Worm (Caenorhabditis elegans): ENCODE data around the gene clec-58.
"Not testable (repeated sequence)": the region's sequence is repeated elsewhere in the genome, so short reads cannot be mapped to it uniquely, and the experiment has no call there.

The clec-58 gene

DNA sequence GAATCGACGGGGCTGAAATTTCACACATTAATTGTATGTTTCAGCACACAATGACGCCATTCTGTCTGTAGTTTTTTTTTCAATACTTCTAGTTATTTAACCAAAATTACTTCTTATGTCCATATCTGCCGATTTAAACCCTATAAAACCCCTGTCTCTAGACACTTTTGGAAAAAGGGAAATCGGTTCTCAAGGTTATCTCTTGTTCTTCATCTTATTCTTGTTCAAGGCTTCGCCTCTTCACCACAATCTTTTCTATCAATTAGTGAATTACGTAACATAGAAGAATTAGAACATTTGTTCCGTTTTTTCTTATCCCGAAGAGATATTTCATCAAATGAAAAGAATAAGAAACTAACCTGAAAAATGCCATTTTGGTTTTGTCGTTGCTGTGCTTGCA lies 24.7 kb upstream of the clec-58 start:
- no peak for TF ChIP-seq T26A5.8 (tag; optimal IDR thresholded peaks at IDR 0.05)
- TF ChIP-seq B0336.3 (GFP tag; IDR thresholded peaks at IDR 0.05), result no peak
- no peak for TF ChIP-seq aptf-2 (GFP tag; conservative IDR thresholded peaks at IDR 0.05)
- TF ChIP-seq C17E4.6 (GFP tag; IDR thresholded peaks at IDR 0.05), result no peak
- no peak for TF ChIP-seq attf-6 (GFP tag; IDR thresholded peaks at IDR 0.05)
- TF ChIP-seq Y95B8A.8 (GFP tag; IDR thresholded peaks at IDR 0.05), result no peak
- TF ChIP-seq let-526 (GFP tag; IDR thresholded peaks at IDR 0.05), result no peak

DNA sequence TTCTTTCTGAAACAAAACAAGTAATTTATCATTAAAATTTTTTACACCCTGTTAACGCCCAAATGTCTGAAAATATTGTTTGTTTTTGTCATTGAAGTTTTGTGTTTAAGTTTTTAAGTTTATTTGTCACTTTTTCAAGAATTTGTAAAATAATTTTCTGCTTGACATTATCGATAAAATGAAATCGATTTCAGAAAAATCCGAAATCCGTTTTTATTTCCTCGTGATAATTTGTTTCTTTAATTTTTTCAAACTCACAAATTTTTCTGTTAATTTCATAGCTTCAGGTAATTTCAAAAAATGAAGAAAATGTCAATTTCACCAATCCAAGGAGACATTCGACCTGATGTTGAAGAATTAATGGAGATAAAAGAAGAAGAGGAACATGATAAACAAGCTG lies 20.0 kb upstream of the clec-58 start, which contains the start of gene ZK666.12:
Gene ZK666.12, plus strand, starts transcription at position 301 of the 400 bp plus-strand sequence.
- TF ChIP-seq C17E4.6 (GFP tag; IDR thresholded peaks at IDR 0.05) (no peak), nfyb-1 (GFP tag; IDR thresholded peaks at IDR 0.05) (no peak), C06A6.2 (GFP tag; conservative IDR thresholded peaks at IDR 0.05) (no peak), rcor-1 (GFP tag; IDR thresholded peaks at IDR 0.05) (no peak), hmg-20 (GFP tag; IDR thresholded peaks at IDR 0.05) (no peak), snpc-4 (GFP tag; optimal IDR thresholded peaks at IDR 0.05) (no peak), snpc-4 (tag; optimal IDR thresholded peaks at IDR 0.05) (no peak), madf-8 (GFP tag; conservative IDR thresholded peaks at IDR 0.05) (no peak), athp-1 (tag; optimal IDR thresholded peaks at IDR 0.05) (no peak), Y79H2A.3 (GFP tag; conservative IDR thresholded peaks at IDR 0.05) (no peak), chd-7 (tag; optimal IDR thresholded peaks at IDR 0.05) (no peak), pha-4 (tag; optimal IDR thresholded peaks at IDR 0.05) (no peak), lir-1 (GFP tag; conservative IDR thresholded peaks at IDR 0.05) (no peak), ztf-26 (tag; optimal IDR thresholded peaks at IDR 0.05) (no peak), lin-54 (GFP tag; optimal IDR thresholded peaks at IDR 0.05) (no peak), attf-5 (GFP tag; optimal IDR thresholded peaks at IDR 0.05) (no peak), B0035.1 (tag; optimal IDR thresholded peaks at IDR 0.05) (no peak), B0261.1 (tag; optimal IDR thresholded peaks at IDR 0.05) (no peak), D2030.7 (GFP tag; IDR thresholded peaks at IDR 0.05) (no peak), ama-1 (optimal IDR thresholded peaks at IDR 0.05) (no peak), ama-1 (GFP tag; optimal IDR thresholded peaks at IDR 0.05) (no peak), lag-1 (GFP tag; IDR thresholded peaks at IDR 0.05) (no peak)

DNA sequence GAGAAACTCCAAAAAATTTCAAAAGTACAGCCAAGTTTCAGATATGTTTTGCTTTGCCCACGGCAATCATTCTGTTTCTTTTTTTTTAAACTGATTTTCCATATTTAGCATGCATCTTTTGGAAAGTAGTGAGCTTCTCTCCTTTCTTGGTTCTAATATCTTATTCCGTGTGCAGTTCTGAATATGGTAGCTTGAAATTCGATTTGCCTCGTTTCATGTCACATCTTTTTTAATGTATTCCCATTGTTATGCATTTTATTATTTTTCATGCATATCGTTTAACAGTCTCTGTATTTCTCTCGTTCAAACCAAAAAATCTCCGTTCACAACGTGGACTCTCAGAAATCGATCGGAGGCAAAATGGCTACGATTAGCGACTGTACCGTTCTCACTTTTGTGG lies 18.5 kb upstream of the clec-58 start, which contains the start of gene ZK666.14:
Gene ZK666.14, plus strand, starts transcription at position 301 of the 400 bp plus-strand sequence.
- TF ChIP-seq ztf-3 (GFP tag; optimal IDR thresholded peaks at IDR 0.05) (no peak), somi-1 (GFP tag; optimal IDR thresholded peaks at IDR 0.05) (no peak), attf-5 (GFP tag; optimal IDR thresholded peaks at IDR 0.05) (no peak), snpc-3.4 (tag; optimal IDR thresholded peaks at IDR 0.05) (no peak), lin-35 (GFP tag; optimal IDR thresholded peaks at IDR 0.05) (no peak), ets-4 (GFP tag; optimal IDR thresholded peaks at IDR 0.05) (no peak), F49E8.2 (tag; optimal IDR thresholded peaks at IDR 0.05; ENCODE audit: insufficient read depth) (no peak), madf-6 (GFP tag; IDR thresholded peaks at IDR 0.05) (no peak), cebp-2 (GFP tag; IDR thresholded peaks at IDR 0.05) (no peak)

DNA sequence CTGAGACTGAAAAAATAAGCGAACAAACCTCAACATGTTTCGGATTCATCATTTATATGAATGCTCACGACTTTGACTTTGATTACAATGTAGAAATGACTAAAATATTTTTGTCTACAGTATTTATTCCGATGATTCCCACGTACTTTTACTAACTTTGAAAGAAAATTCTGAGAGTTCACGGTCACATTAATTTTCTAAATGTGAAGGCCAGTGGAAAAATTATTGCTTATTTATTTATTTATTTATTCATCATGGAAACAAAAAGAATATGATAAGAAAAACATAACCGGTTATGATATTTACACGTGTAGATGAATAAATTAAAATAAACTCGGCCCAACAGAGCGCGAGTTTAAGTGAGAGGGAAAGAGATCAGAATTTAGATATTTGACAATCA lies 17.1 kb upstream of the clec-58 start, which contains the start of gene ZK666.8:
Gene ZK666.8, minus strand, starts transcription at position 101 of the 400 bp plus-strand sequence.
- TF ChIP-seq ceh-100 (GFP tag; IDR thresholded peaks at IDR 0.05); tbp1 (GFP tag; optimal IDR thresholded peaks at IDR 0.05); C06A6.2 (GFP tag; conservative IDR thresholded peaks at IDR 0.05): not testable (repeated sequence)
